Worm (Caenorhabditis elegans): ENCODE results near the gene D1086.9.

ce11 chrV:14094953-14095352 lies 9.1 kb upstream of the D1086.9 start:
- TF ChIP-seq lin-11 (tag; optimal IDR thresholded peaks at IDR 0.05) (no peak), lin-39 (tag; optimal IDR thresholded peaks at IDR 0.05) (no peak), dmd-4 (tag; optimal IDR thresholded peaks at IDR 0.05) (no peak), unc-55 (GFP tag; optimal IDR thresholded peaks at IDR 0.05) (no peak), nhr-12 (tag; optimal IDR thresholded peaks at IDR 0.05) (no peak), sma-9 (GFP tag; optimal IDR thresholded peaks at IDR 0.05) (peak; percentile 84), sma-9 (tag; optimal IDR thresholded peaks at IDR 0.05) (no peak), mdl-1 (tag; optimal IDR thresholded peaks at IDR 0.05) (peak in 1 of 2 experiments; percentile 3), peb-1 (tag; optimal IDR thresholded peaks at IDR 0.05) (no peak), F13H6.1 (tag; optimal IDR thresholded peaks at IDR 0.05) (no peak), alr-1 (tag; optimal IDR thresholded peaks at IDR 0.05) (no peak), unc-39 (tag; optimal IDR thresholded peaks at IDR 0.05) (no peak), aly-2 (tag; optimal IDR thresholded peaks at IDR 0.05) (no peak)
